Worm (Caenorhabditis elegans): ENCODE measurements around the gene pmk-2.

Gene pmk-2

ce11 chrIV:8138984-8139383 lies 4.3 kb upstream of the pmk-2 start, which contains the start of gene pmk-3:
Gene pmk-3 (plus strand): TSS chrIV:8139219.
- TF ChIP-seq lin-13 (GFP tag; optimal IDR thresholded peaks at IDR 0.05) (no peak), fos-1 (tag; optimal IDR thresholded peaks at IDR 0.05) (peak; percentile 96)

- TF ChIP-seq unc-55 (GFP tag; optimal IDR thresholded peaks at IDR 0.05) (peak; percentile 66), fos-1 (tag; optimal IDR thresholded peaks at IDR 0.05) (no peak)
Measured at ce11 chrIV:8144341-8144740, 1.0 kb downstream of the pmk-2 start.

ce11 chrIV:8146283-8146682 lies 3.0 kb downstream of the pmk-2 start:
- TF ChIP-seq F13H6.1 (tag; optimal IDR thresholded peaks at IDR 0.05) (peak; percentile 28), ceh-82 (tag; optimal IDR thresholded peaks at IDR 0.05) (no peak), elt-3 (tag; optimal IDR thresholded peaks at IDR 0.05) (no peak), nhr-12 (tag; optimal IDR thresholded peaks at IDR 0.05) (no peak), gmeb-1 (tag; optimal IDR thresholded peaks at IDR 0.05) (peak; percentile 29), mdl-1 (tag; optimal IDR thresholded peaks at IDR 0.05) (peak; percentile 60 to 69), mbf-1 (tag; optimal IDR thresholded peaks at IDR 0.05) (no peak), nhr-129 (tag; optimal IDR thresholded peaks at IDR 0.05) (peak; percentile 42), C34F6.9 (tag; optimal IDR thresholded peaks at IDR 0.05) (peak; percentile 44), nhr-11 (tag; optimal IDR thresholded peaks at IDR 0.05) (no peak), crh-2 (tag; optimal IDR thresholded peaks at IDR 0.05) (peak; percentile 53), fos-1 (tag; optimal IDR thresholded peaks at IDR 0.05) (peak; percentile 19), lsy-2 (tag; optimal IDR thresholded peaks at IDR 0.05) (peak in 1 of 2 experiments; percentile 11), ztf-11 (tag; optimal IDR thresholded peaks at IDR 0.05) (no peak), sma-9 (GFP tag; optimal IDR thresholded peaks at IDR 0.05) (peak; percentile 47), sma-9 (tag; optimal IDR thresholded peaks at IDR 0.05) (no peak), mab-5 (tag; optimal IDR thresholded peaks at IDR 0.05) (no peak), nhr-21 (tag; optimal IDR thresholded peaks at IDR 0.05) (peak; percentile 31), egl-27 (tag; optimal IDR thresholded peaks at IDR 0.05) (no peak), nhr-25 (tag; optimal IDR thresholded peaks at IDR 0.05) (peak; percentile 86)

- TF ChIP-seq nhr-237 (tag; optimal IDR thresholded peaks at IDR 0.05), result no peak
- no peak for TF ChIP-seq zag-1 (tag; optimal IDR thresholded peaks at IDR 0.05)
- TF ChIP-seq nhr-6 (tag; optimal IDR thresholded peaks at IDR 0.05), result no peak
- no peak for TF ChIP-seq Y55F3AM.14 (GFP tag; optimal IDR thresholded peaks at IDR 0.05)
- no peak for TF ChIP-seq unc-39 (tag; optimal IDR thresholded peaks at IDR 0.05)
Measured at ce11 chrIV:8148494-8148893, 5.2 kb downstream of the pmk-2 start, which contains the start of gene pmk-1. Gene pmk-1 (plus strand): TSS chrIV:8148794.

- TF ChIP-seq skn-1 (tag; optimal IDR thresholded peaks at IDR 0.05) (peak; percentile 11), blmp-1 (tag; optimal IDR thresholded peaks at IDR 0.05; ENCODE audit: insufficient read depth) (no peak), mbf-1 (tag; optimal IDR thresholded peaks at IDR 0.05) (no peak), fos-1 (tag; optimal IDR thresholded peaks at IDR 0.05) (peak; percentile 75), lsy-2 (tag; optimal IDR thresholded peaks at IDR 0.05) (peak in 1 of 2 experiments; percentile 1), mdl-1 (tag; optimal IDR thresholded peaks at IDR 0.05) (no peak), crh-2 (tag; optimal IDR thresholded peaks at IDR 0.05) (peak; percentile 64), ztf-4 (tag; optimal IDR thresholded peaks at IDR 0.05) (no peak), ama-1 (optimal IDR thresholded peaks at IDR 0.05) (no peak), F13H6.1 (tag; optimal IDR thresholded peaks at IDR 0.05) (peak; percentile 10), sma-9 (GFP tag; optimal IDR thresholded peaks at IDR 0.05) (peak; percentile 65), sma-9 (tag; optimal IDR thresholded peaks at IDR 0.05) (no peak)
Measured at ce11 chrIV:8151721-8152120, 8.4 kb downstream of the pmk-2 start.

ce11 chrIV:8152145-8152544 lies 8.8 kb downstream of the pmk-2 start, which contains the start of gene faah-2:
Gene faah-2 (plus strand): TSS chrIV:8152445.
- TF ChIP-seq unc-62 (GFP tag; optimal IDR thresholded peaks at IDR 0.05), result no peak
- no peak for TF ChIP-seq sem-4 (tag; optimal IDR thresholded peaks at IDR 0.05)
- no peak for TF ChIP-seq elt-1 (tag; optimal IDR thresholded peaks at IDR 0.05)
- TF ChIP-seq elt-3 (tag; optimal IDR thresholded peaks at IDR 0.05), result no peak
- no peak for TF ChIP-seq ZK546.5 (tag; optimal IDR thresholded peaks at IDR 0.05)
- TF ChIP-seq sma-9 (GFP tag; optimal IDR thresholded peaks at IDR 0.05), result no peak
- TF ChIP-seq sma-9 (tag; optimal IDR thresholded peaks at IDR 0.05), result no peak
- TF ChIP-seq C34F6.9 (tag; optimal IDR thresholded peaks at IDR 0.05), result no peak
- no peak for TF ChIP-seq Y55F3AM.14 (GFP tag; optimal IDR thresholded peaks at IDR 0.05)
- TF ChIP-seq ztf-1 (GFP tag; conservative IDR thresholded peaks at IDR 0.05), result no peak
- no peak for TF ChIP-seq lin-39 (tag; optimal IDR thresholded peaks at IDR 0.05)
- TF ChIP-seq mbf-1 (tag; optimal IDR thresholded peaks at IDR 0.05), result no peak
- no peak for TF ChIP-seq snpc-4 (tag; optimal IDR thresholded peaks at IDR 0.05)
- no peak for TF ChIP-seq lin-13 (GFP tag; optimal IDR thresholded peaks at IDR 0.05)
- no peak for TF ChIP-seq blmp-1 (tag; optimal IDR thresholded peaks at IDR 0.05; ENCODE audit: insufficient read depth)

All from whole organism, L2 larva.